Worm (Caenorhabditis elegans): ENCODE data around the gene W06A11.1.

W06A11.1 gene

DNA sequence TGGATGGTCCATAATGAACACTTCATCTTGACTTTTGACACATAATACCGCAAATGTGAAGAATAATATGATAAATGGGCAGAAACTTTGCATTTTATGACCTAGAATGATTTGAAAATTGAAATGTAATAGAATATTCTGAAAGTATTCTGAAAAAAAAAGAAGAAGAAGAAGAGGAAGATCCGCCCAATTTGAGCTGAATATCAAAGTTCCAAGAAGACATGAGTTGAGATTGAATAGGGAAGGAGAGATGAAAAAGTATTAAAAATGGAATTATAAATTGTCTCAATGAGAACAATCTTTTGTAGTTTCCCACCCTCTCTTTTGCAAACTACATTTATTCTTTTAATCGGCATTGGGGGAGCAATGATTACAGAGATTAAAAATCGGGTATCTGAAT, 35.1 kb upstream of the W06A11.1 start, which contains the start of gene K07D4.4:
K07D4.4 (minus strand) TSS at position 101 of the 400 bp plus-strand sequence.
- TF ChIP-seq unc-39 (tag; optimal IDR thresholded peaks at IDR 0.05) (no peak), mbf-1 (tag; optimal IDR thresholded peaks at IDR 0.05) (no peak)

DNA sequence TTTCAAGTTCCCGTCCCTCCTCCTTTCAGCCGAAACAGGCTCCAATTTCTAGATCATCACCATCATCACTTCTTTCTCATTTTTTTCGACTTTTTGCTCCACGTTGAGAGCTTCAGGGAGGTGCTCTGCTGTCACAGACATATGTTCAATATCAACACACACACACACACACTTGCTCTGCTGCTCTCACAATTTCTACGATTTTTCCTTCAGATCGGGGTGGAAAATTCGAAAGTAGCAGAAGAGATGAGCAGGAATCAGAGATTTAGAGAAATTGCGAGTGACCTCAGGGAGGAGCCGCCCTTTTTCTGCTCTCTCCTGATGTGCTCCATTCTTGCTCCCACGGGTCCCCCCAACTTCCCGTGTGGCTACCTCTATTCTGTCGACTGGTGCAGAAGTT, 28.8 kb upstream of the W06A11.1 start, which contains the start of gene pqn-48:
pqn-48 (plus strand) TSS at position 344 of the 400 bp plus-strand sequence.
- TF ChIP-seq nhr-129 (tag; optimal IDR thresholded peaks at IDR 0.05): peak; percentile 52
- no peak for TF ChIP-seq nhr-23 (tag; optimal IDR thresholded peaks at IDR 0.05)
- peak; percentile 11 for TF ChIP-seq F13H6.1 (tag; optimal IDR thresholded peaks at IDR 0.05)

DNA sequence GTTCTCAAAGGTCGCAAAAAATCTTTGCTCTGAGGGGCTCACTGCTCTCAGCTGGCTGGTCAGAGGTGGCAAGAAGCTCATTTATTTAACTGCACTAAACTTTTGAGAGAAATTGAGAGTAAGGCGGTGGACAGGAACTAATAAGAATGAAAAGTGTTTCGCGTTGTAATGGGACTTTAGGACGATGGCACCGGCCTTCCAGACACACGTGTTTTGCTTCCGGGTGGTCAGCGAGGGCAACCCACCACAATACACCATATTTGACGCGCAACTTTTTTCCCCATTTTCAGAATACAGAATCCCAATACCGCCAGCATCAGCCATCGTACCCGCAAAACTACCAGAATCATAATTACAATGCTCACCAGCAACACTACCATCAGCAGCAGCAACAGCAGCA, 27.3 kb upstream of the W06A11.1 start:
- TF ChIP-seq Y55F3AM.14 (GFP tag; optimal IDR thresholded peaks at IDR 0.05) (no peak), nhr-6 (tag; optimal IDR thresholded peaks at IDR 0.05) (no peak), snpc-4 (tag; optimal IDR thresholded peaks at IDR 0.05) (no peak), sma-9 (GFP tag; optimal IDR thresholded peaks at IDR 0.05) (no peak), sma-9 (tag; optimal IDR thresholded peaks at IDR 0.05) (no peak), lin-11 (tag; optimal IDR thresholded peaks at IDR 0.05) (no peak), ztf-11 (tag; optimal IDR thresholded peaks at IDR 0.05) (no peak), blmp-1 (tag; optimal IDR thresholded peaks at IDR 0.05; ENCODE audit: insufficient read depth) (no peak), ceh-16 (tag; optimal IDR thresholded peaks at IDR 0.05) (no peak), lsy-2 (tag; optimal IDR thresholded peaks at IDR 0.05) (no peak), egl-27 (tag; optimal IDR thresholded peaks at IDR 0.05) (no peak), ztf-4 (tag; optimal IDR thresholded peaks at IDR 0.05) (no peak), lin-13 (GFP tag; optimal IDR thresholded peaks at IDR 0.05) (no peak), peb-1 (tag; optimal IDR thresholded peaks at IDR 0.05) (no peak), nhr-237 (tag; optimal IDR thresholded peaks at IDR 0.05) (no peak), nhr-21 (tag; optimal IDR thresholded peaks at IDR 0.05) (no peak)

DNA sequence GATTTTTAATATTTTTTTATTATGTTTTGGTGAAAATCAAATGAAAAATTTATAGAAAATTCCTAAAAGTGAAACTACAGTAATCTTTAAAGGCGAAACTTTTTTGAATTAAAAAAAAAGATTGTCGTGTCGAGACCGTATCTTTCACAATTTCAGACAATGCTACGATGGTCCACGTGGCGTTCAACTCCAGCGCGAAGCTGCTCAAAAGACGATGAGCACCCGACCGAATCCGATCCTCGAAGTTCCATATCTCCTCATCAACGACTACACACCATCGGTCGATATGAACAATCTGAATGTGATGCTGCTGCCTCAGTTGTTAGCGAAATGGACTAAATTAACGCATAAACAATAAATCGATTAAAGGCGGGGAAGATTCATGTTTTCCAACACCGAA, 24.7 kb upstream of the W06A11.1 start:
- peak in 1 of 2 experiments; percentile 2 for TF ChIP-seq lsy-2 (tag; optimal IDR thresholded peaks at IDR 0.05)
- TF ChIP-seq nhr-77 (tag; optimal IDR thresholded peaks at IDR 0.05): no peak

DNA sequence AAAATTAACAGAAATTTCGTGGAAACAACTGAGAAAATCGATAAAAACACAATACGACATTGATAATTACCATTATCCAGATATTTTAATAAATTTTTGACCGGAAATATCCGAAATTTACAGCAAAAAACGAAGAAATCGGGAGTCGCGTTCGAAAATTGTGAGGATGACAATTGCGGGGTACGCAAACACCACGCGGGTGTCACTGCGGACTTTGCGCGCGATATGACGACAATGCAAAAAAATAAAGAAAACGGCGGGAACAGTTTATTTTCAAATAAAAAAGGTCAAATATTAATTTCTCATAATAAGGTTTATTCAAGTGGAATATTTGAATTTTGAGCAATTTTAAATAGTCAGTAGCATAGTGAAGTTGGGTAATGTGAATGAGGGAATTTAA, 23.0 kb upstream of the W06A11.1 start, which contains the start of gene rpn-11:
rpn-11 (minus strand) TSS at position 198 of the 400 bp plus-strand sequence.
- TF ChIP-seq lin-39 (tag; optimal IDR thresholded peaks at IDR 0.05): no peak
- TF ChIP-seq ZK546.5 (tag; optimal IDR thresholded peaks at IDR 0.05): peak; percentile 59
- peak; percentile 86 for TF ChIP-seq sma-9 (GFP tag; optimal IDR thresholded peaks at IDR 0.05)
- TF ChIP-seq sma-9 (tag; optimal IDR thresholded peaks at IDR 0.05): no peak
- TF ChIP-seq sem-4 (tag; optimal IDR thresholded peaks at IDR 0.05): peak; percentile 53
- no peak for TF ChIP-seq ztf-11 (tag; optimal IDR thresholded peaks at IDR 0.05)
- TF ChIP-seq skn-1 (tag; optimal IDR thresholded peaks at IDR 0.05): peak; percentile 95
- TF ChIP-seq nhr-25 (tag; optimal IDR thresholded peaks at IDR 0.05): peak; percentile 87
- peak; percentile 25 for TF ChIP-seq blmp-1 (tag; optimal IDR thresholded peaks at IDR 0.05; ENCODE audit: insufficient read depth)
- peak; percentile 88 for TF ChIP-seq crh-2 (tag; optimal IDR thresholded peaks at IDR 0.05)
- peak; percentile 80 for TF ChIP-seq C34F6.9 (tag; optimal IDR thresholded peaks at IDR 0.05)
- peak; percentile 81 for TF ChIP-seq nhr-21 (tag; optimal IDR thresholded peaks at IDR 0.05)
- no peak for TF ChIP-seq elt-3 (tag; optimal IDR thresholded peaks at IDR 0.05)
- TF ChIP-seq unc-55 (GFP tag; optimal IDR thresholded peaks at IDR 0.05): peak; percentile 86
- TF ChIP-seq egl-27 (tag; optimal IDR thresholded peaks at IDR 0.05): peak; percentile 10
- no peak for TF ChIP-seq ztf-1 (GFP tag; conservative IDR thresholded peaks at IDR 0.05)
- no peak for TF ChIP-seq ceh-16 (tag; optimal IDR thresholded peaks at IDR 0.05)
- TF ChIP-seq elt-1 (tag; optimal IDR thresholded peaks at IDR 0.05): no peak
- TF ChIP-seq nhr-77 (tag; optimal IDR thresholded peaks at IDR 0.05): no peak
- TF ChIP-seq unc-62 (GFP tag; optimal IDR thresholded peaks at IDR 0.05): no peak
- TF ChIP-seq nhr-23 (tag; optimal IDR thresholded peaks at IDR 0.05): no peak
- no peak for TF ChIP-seq ama-1 (optimal IDR thresholded peaks at IDR 0.05)
- TF ChIP-seq lsy-2 (tag; optimal IDR thresholded peaks at IDR 0.05): peak; percentile 91 to 96
- TF ChIP-seq aly-2 (tag; optimal IDR thresholded peaks at IDR 0.05): no peak
- no peak for TF ChIP-seq nhr-11 (tag; optimal IDR thresholded peaks at IDR 0.05)
- TF ChIP-seq lin-13 (GFP tag; optimal IDR thresholded peaks at IDR 0.05): peak; percentile 84
- TF ChIP-seq fos-1 (tag; optimal IDR thresholded peaks at IDR 0.05): peak; percentile 65
- peak; percentile 74 for TF ChIP-seq lin-11 (tag; optimal IDR thresholded peaks at IDR 0.05)
- TF ChIP-seq nhr-129 (tag; optimal IDR thresholded peaks at IDR 0.05): peak; percentile 41
- TF ChIP-seq R02D3.7 (tag; optimal IDR thresholded peaks at IDR 0.05): peak; percentile 35
- TF ChIP-seq ztf-4 (tag; optimal IDR thresholded peaks at IDR 0.05): peak; percentile 56
- TF ChIP-seq snpc-4 (tag; optimal IDR thresholded peaks at IDR 0.05): peak; percentile 63
- peak; percentile 64 for TF ChIP-seq ceh-82 (tag; optimal IDR thresholded peaks at IDR 0.05)
- TF ChIP-seq zag-1 (tag; optimal IDR thresholded peaks at IDR 0.05): peak; percentile 71
- TF ChIP-seq alr-1 (tag; optimal IDR thresholded peaks at IDR 0.05): no peak
- TF ChIP-seq mab-5 (tag; optimal IDR thresholded peaks at IDR 0.05): peak; percentile 63
- peak; percentile 41 for TF ChIP-seq nhr-237 (tag; optimal IDR thresholded peaks at IDR 0.05)
- TF ChIP-seq F13H6.1 (tag; optimal IDR thresholded peaks at IDR 0.05): peak; percentile 83
- TF ChIP-seq mdl-1 (tag; optimal IDR thresholded peaks at IDR 0.05): peak; percentile 6 to 70
- no peak for TF ChIP-seq dmd-4 (tag; optimal IDR thresholded peaks at IDR 0.05)
